Fruit fly (Drosophila melanogaster) whole organism, embryonic: ENCODE measurements around the gene CG10376.
A peak's percentile ranks its signal among the peaks of the same experiment; 100 is the strongest.

ENCODE experiments used
- Bteb2 ChIP-seq: fragments of 200-800 bp; sonication (Bioruptor generic); optimal IDR thresholded peaks from 2 replicates; lab custom pipeline; 2016; ENCODE audit warnings: missing biosample characterization, missing genetic modification characterization
- CG10209 ChIP-seq: fragments of 200-800 bp; sonication (Bioruptor generic); optimal IDR thresholded peaks from 3 replicates; lab custom pipeline; 2017; ENCODE audit warnings: missing biosample characterization, mild to moderate bottlenecking, missing genetic modification characterization, missing genetic modification reagents
- CG11696 ChIP-seq: fragments of 200-800 bp; sonication (Bioruptor generic); IDR thresholded peaks from 2 replicates; pipeline ENCODE4 v1.3.6; 2022; ENCODE audit warnings: missing biosample characterization, missing genetic modification characterization
- CG11723 ChIP-seq: fragments of 200-800 bp; sonication (Bioruptor generic); optimal IDR thresholded peaks from 2 replicates; lab custom pipeline; 2017; ENCODE audit warnings: missing biosample characterization, mild to moderate bottlenecking, missing genetic modification characterization
- CG12219 ChIP-seq: fragments of 200-800 bp; sonication (Bioruptor generic); optimal IDR thresholded peaks from 3 replicates; lab custom pipeline; 2018; ENCODE audit warnings: missing biosample characterization, mild to moderate bottlenecking, missing genetic modification characterization
- CG14441 ChIP-seq: fragments of 200-800 bp; sonication (Bioruptor generic); IDR thresholded peaks from 2 replicates; pipeline ENCODE4 v1.3.6; 2022; ENCODE audit warnings: missing biosample characterization, missing genetic modification characterization
- CG1529 ChIP-seq: fragments of 200-800 bp; sonication (Bioruptor generic); optimal IDR thresholded peaks from 3 replicates; lab custom pipeline; 2018; ENCODE audit warnings: missing biosample characterization, missing genetic modification characterization
- CG15601 ChIP-seq: fragments of 200-800 bp; sonication (Bioruptor generic); optimal IDR thresholded peaks from 3 replicates; lab custom pipeline; 2019; ENCODE audit warnings: missing biosample characterization, mild to moderate bottlenecking, missing genetic modification characterization, moderate library complexity
- CG16815 ChIP-seq: fragments of 200-800 bp; sonication (Bioruptor generic); optimal IDR thresholded peaks from 3 replicates; lab custom pipeline; 2017; ENCODE audit warnings: missing biosample characterization, mild to moderate bottlenecking, missing genetic modification characterization
- CG18011 ChIP-seq: fragments of 200-800 bp; sonication (Bioruptor generic); optimal IDR thresholded peaks from 2 replicates; lab custom pipeline; 2017; ENCODE audit warnings: missing biosample characterization, missing genetic modification characterization, mild to moderate bottlenecking, moderate library complexity, missing genotype
- CG18476 ChIP-seq: fragments of 200-800 bp; sonication (Bioruptor generic); optimal IDR thresholded peaks from 2 replicates; lab custom pipeline; 2016; ENCODE audit warnings: missing biosample characterization, mild to moderate bottlenecking, missing genetic modification characterization
- CG31365 ChIP-seq: fragments of 200-800 bp; sonication (Bioruptor generic); optimal IDR thresholded peaks from 2 replicates; lab custom pipeline; 2018; ENCODE audit warnings: missing biosample characterization, mild to moderate bottlenecking, missing genetic modification characterization
- CG34376 ChIP-seq: fragments of 200-800 bp; sonication (Bioruptor generic); optimal IDR thresholded peaks from 2 replicates; lab custom pipeline; 2018; ENCODE audit warnings: missing biosample characterization, mild to moderate bottlenecking, missing genetic modification characterization
- CG7357 ChIP-seq: fragments of 200-800 bp; sonication (Bioruptor generic); IDR thresholded peaks from 3 replicates; pipeline ENCODE4 v1.3.6; 2022; ENCODE audit warnings: missing biosample characterization, missing genetic modification characterization
- CG7556 ChIP-seq: fragments of 200-800 bp; sonication (Bioruptor generic); optimal IDR thresholded peaks from 2 replicates; lab custom pipeline; 2017; ENCODE audit warnings: missing biosample characterization, mild to moderate bottlenecking, missing genetic modification characterization
- CG7786 ChIP-seq: fragments of 200-800 bp; sonication (Bioruptor generic); optimal IDR thresholded peaks from 2 replicates; lab custom pipeline; 2016; ENCODE audit warnings: missing biosample characterization, missing genetic modification characterization
- CG8388 ChIP-seq: fragments of 200-800 bp; sonication (Bioruptor generic); optimal IDR thresholded peaks from 2 replicates; lab custom pipeline; 2019; ENCODE audit warnings: missing biosample characterization, mild to moderate bottlenecking, missing genetic modification characterization, moderate library complexity
- Fer2 ChIP-seq: fragments of 200-800 bp; sonication (Bioruptor generic); optimal IDR thresholded peaks from 2 replicates; lab custom pipeline; 2018; ENCODE audit warnings: missing biosample characterization, mild to moderate bottlenecking, missing genetic modification characterization, moderate library complexity
- Fer3 ChIP-seq: fragments of 200-800 bp; sonication (Bioruptor generic); optimal IDR thresholded peaks from 2 replicates; lab custom pipeline; 2018; ENCODE audit warnings: missing biosample characterization, mild to moderate bottlenecking, missing genetic modification characterization, moderate library complexity
- Gug ChIP-seq: fragments of 200-800 bp; sonication (Bioruptor generic); IDR thresholded peaks from 4 replicates; pipeline ENCODE4 v1.3.6; 2022; ENCODE audit warnings: missing biosample characterization, missing genetic modification characterization
- Hr39 ChIP-seq: fragments of >200 bp; optimal IDR thresholded peaks from 2 replicates; lab custom pipeline; 2017
- Kr ChIP-seq: fragments of 200-800 bp; sonication (Bioruptor generic); optimal IDR thresholded peaks from 2 replicates; lab custom pipeline; 2017; ENCODE audit warnings: missing biosample characterization, mild to moderate bottlenecking, missing genetic modification characterization
- Nf-YA ChIP-seq: fragments of 200-800 bp; sonication (Bioruptor generic); IDR thresholded peaks from 2 replicates; pipeline ENCODE4 v1.3.6; 2022; ENCODE audit warnings: missing biosample characterization, missing genetic modification characterization
- Sox102F ChIP-seq: fragments of 200-800 bp; sonication (Bioruptor generic); optimal IDR thresholded peaks from 2 replicates; lab custom pipeline; 2018; ENCODE audit warnings: missing biosample characterization, mild to moderate bottlenecking, missing genetic modification characterization, moderate library complexity
- Sry-δ ChIP-seq: fragments of 200-800 bp; sonication (Bioruptor generic); optimal IDR thresholded peaks from 2 replicates; lab custom pipeline; 2016; ENCODE audit warnings: missing biosample characterization, missing genetic modification characterization
- Xbp1 ChIP-seq: fragments of 200-800 bp; sonication (Bioruptor generic); optimal IDR thresholded peaks from 3 replicates; lab custom pipeline; 2016; ENCODE audit warnings: missing biosample characterization, mild to moderate bottlenecking, missing genetic modification characterization
- bab2 ChIP-seq: fragments of 200-800 bp; sonication (Bioruptor generic); optimal IDR thresholded peaks from 2 replicates; lab custom pipeline; 2016; ENCODE audit warnings: missing biosample characterization, missing genetic modification characterization
- bsh ChIP-seq, 2 experiments: fragments of 200-800 bp; sonication (Bioruptor generic); optimal IDR thresholded peaks; 2 replicates each; lab custom pipeline; 2017 to 2018; ENCODE audit warnings: mild to moderate bottlenecking in 2 of 2, missing biosample characterization in 2 of 2, missing genetic modification characterization in 2 of 2, moderate library complexity in 1 of 2
- chinmo ChIP-seq: fragments of 200-800 bp; sonication (Bioruptor generic); IDR thresholded peaks from 4 replicates; pipeline ENCODE4 v1.3.6; 2022; ENCODE audit warnings: missing biosample characterization, missing genetic modification characterization; ENCODE audit not compliant: partially characterized antibody
- chn ChIP-seq: fragments of 200-800 bp; sonication (Bioruptor generic); optimal IDR thresholded peaks from 2 replicates; lab custom pipeline; 2016; ENCODE audit warnings: missing biosample characterization, missing genetic modification characterization
- esg ChIP-seq: fragments of 200-800 bp; sonication (Bioruptor generic); conservative IDR thresholded peaks from 2 replicates; pipeline ENCODE4 v1.3.6; 2022; ENCODE audit warnings: missing biosample characterization, missing genetic modification characterization
- fd64A ChIP-seq: fragments of 200-800 bp; sonication (Bioruptor generic); optimal IDR thresholded peaks from 3 replicates; lab custom pipeline; 2018; ENCODE audit warnings: missing biosample characterization, mild to moderate bottlenecking, missing genetic modification characterization
- ftz-f1 ChIP-seq: fragments of 200-800 bp; sonication (Bioruptor generic); optimal IDR thresholded peaks from 2 replicates; lab custom pipeline; 2016; ENCODE audit warnings: missing biosample characterization, missing genetic modification characterization
- grau ChIP-seq: fragments of 200-800 bp; optimal IDR thresholded peaks from 3 replicates; lab custom pipeline; 2019; ENCODE audit warnings: missing biosample characterization, mild to moderate bottlenecking, missing genetic modification characterization, moderate library complexity
- grn ChIP-seq: fragments of 200-800 bp; sonication (Bioruptor generic); optimal IDR thresholded peaks from 3 replicates; lab custom pipeline; 2017; ENCODE audit warnings: missing biosample characterization, missing genetic modification characterization
- ind ChIP-seq: fragments of 200-800 bp; sonication (Bioruptor generic); optimal IDR thresholded peaks from 3 replicates; lab custom pipeline; 2016; ENCODE audit warnings: missing biosample characterization, missing genetic modification characterization
- jigr1 ChIP-seq: fragments of 200-800 bp; sonication (Bioruptor generic); IDR thresholded peaks from 3 replicates; pipeline ENCODE4 v1.3.6; 2022; ENCODE audit warnings: missing biosample characterization, missing genetic modification characterization
- klu ChIP-seq: fragments of 200-800 bp; sonication (Bioruptor generic); IDR thresholded peaks from 2 replicates; pipeline ENCODE4 v1.3.6; 2022; ENCODE audit warnings: missing biosample characterization, missing genetic modification characterization
- mirr ChIP-seq: fragments of 200-800 bp; sonication (Bioruptor generic); optimal IDR thresholded peaks from 3 replicates; lab custom pipeline; 2018; ENCODE audit warnings: missing biosample characterization, mild to moderate bottlenecking, missing genetic modification characterization
- pum ChIP-seq: fragments of 200-800 bp; sonication (Bioruptor generic); optimal IDR thresholded peaks from 2 replicates; lab custom pipeline; 2016; ENCODE audit warnings: missing biosample characterization, missing genetic modification characterization
- repo ChIP-seq: fragments of 200-800 bp; sonication (Bioruptor generic); optimal IDR thresholded peaks from 2 replicates; lab custom pipeline; 2016; ENCODE audit warnings: missing biosample characterization, missing genetic modification characterization
- sd ChIP-seq: fragments of 200-800 bp; sonication (Bioruptor generic); optimal IDR thresholded peaks from 3 replicates; lab custom pipeline; 2018; ENCODE audit warnings: missing biosample characterization, mild to moderate bottlenecking, missing genetic modification characterization, moderate library complexity
- slp2 ChIP-seq: fragments of 200-800 bp; sonication (Bioruptor generic); optimal IDR thresholded peaks from 2 replicates; lab custom pipeline; 2016; ENCODE audit warnings: missing biosample characterization, missing genetic modification characterization
- tup ChIP-seq: fragments of 200-800 bp; sonication (Bioruptor generic); optimal IDR thresholded peaks from 2 replicates; lab custom pipeline; 2016; ENCODE audit warnings: missing biosample characterization, mild to moderate bottlenecking, missing genetic modification characterization, moderate library complexity

CG10376 gene

dm6 chr2L:18676948-18677820, 25.7 kb downstream of the CG10376 start, which contains the start of the genes Mst36Fa and CG31751 (continued):
- TF ChIP-seq ftz-f1 (GFP tag; lab: Kevin White, UChicago) = peak; percentile 72
- TF ChIP-seq CG16815 (GFP tag; lab: Kevin White, UChicago) = no peak
- TF ChIP-seq CG15601 (tag; lab: Kevin White, UChicago) = peak; percentile 87
- peak; percentile 83 for TF ChIP-seq bab2
- TF ChIP-seq Sry-δ (GFP tag; lab: Kevin White, UChicago) = peak; percentile 29
- TF ChIP-seq Bteb2 (GFP tag; lab: Kevin White, UChicago) = peak; percentile 64
- TF ChIP-seq CG12219 (GFP tag; lab: Kevin White, UChicago) = peak; percentile 82
- TF ChIP-seq CG1529 (GFP tag; lab: Kevin White, UChicago) = peak; percentile 82
- TF ChIP-seq CG7556 (GFP tag; lab: Kevin White, UChicago) = peak; percentile 88
- no peak for TF ChIP-seq Kr (GFP tag; lab: Kevin White, UChicago)
- TF ChIP-seq klu (GFP tag; lab: Robert Waterston, UW) = no peak
- TF ChIP-seq sd (tag; lab: Kevin White, UChicago) = no peak
- peak in 1 of 2 experiments; percentile 68 for TF ChIP-seq bsh (GFP tag; optimal IDR thresholded peaks at IDR 0.05; lab: Kevin White, UChicago)
- peak; percentile 86 for TF ChIP-seq CG11723 (GFP tag; lab: Kevin White, UChicago)
- TF ChIP-seq chinmo (GFP tag; lab: Robert Waterston, UW) = peak; percentile 80; the same call in 2 of the 4 replicates
- peak; percentile 94 for TF ChIP-seq mirr (GFP tag; lab: Kevin White, UChicago)
- peak; percentile 88 for TF ChIP-seq fd64A (GFP tag; lab: Kevin White, UChicago)
- TF ChIP-seq pum (GFP tag; lab: Kevin White, UChicago) = peak; percentile 54
- peak; percentile 51 for TF ChIP-seq grau (tag; lab: Kevin White, UChicago)
- TF ChIP-seq slp2 = no peak
- TF ChIP-seq repo (GFP tag; lab: Kevin White, UChicago) = peak; percentile 79
- TF ChIP-seq grn = peak; percentile 86
- no peak for TF ChIP-seq Hr39 (lab: Kevin White, UChicago)
- TF ChIP-seq jigr1 (GFP tag; lab: Robert Waterston, UW) = no peak
- TF ChIP-seq Sox102F = peak; percentile 67
- peak; percentile 61 for TF ChIP-seq Fer2 (tag; lab: Kevin White, UChicago)
- peak; percentile 41 for TF ChIP-seq CG18011
- TF ChIP-seq Nf-YA (GFP tag; lab: Robert Waterston, UW) = peak; percentile 73
- peak; percentile 55 for TF ChIP-seq CG18476 (GFP tag; lab: Kevin White, UChicago)
- TF ChIP-seq esg (GFP tag; lab: Robert Waterston, UW) = no peak
- TF ChIP-seq Fer3 (tag; lab: Kevin White, UChicago) = peak; percentile 80
- peak; percentile 6 for TF ChIP-seq ind (GFP tag; lab: Kevin White, UChicago)
- TF ChIP-seq Gug (GFP tag; lab: Robert Waterston, UW) = no peak
- TF ChIP-seq CG10209 (GFP tag; lab: Kevin White, UChicago) = peak; percentile 88
- no peak for TF ChIP-seq CG7357 (GFP tag; lab: Robert Waterston, UW)
- peak; percentile 55; the same call in 1 of the 2 replicates for TF ChIP-seq CG11696 (GFP tag; lab: Robert Waterston, UW)

DNA sequence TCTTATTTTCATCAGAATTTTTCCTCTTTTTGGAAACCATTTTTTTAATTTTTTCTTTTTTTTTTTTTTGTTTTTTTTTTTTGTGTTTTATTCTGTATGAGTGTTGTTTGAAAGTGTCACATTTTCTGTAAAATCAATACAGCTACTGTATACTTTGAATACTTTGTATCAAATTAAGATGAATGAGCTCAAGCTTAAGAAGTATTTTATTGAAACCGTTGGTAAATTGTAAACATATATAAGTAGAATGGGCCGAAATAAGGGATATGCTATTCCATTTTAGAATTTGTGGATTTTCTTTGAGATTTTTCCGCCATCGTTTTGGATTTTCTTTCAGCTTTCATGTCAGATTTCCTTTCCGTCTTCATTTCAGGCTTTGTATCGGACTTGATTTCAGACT, 27.9 kb downstream of the CG10376 start, which contains the start of gene Mst36Fb:
TSS of gene Mst36Fb (minus strand) at position 101 of the 400 bp plus-strand sequence.
- no peak for TF ChIP-seq CG34376 (GFP tag; lab: Kevin White, UChicago)
- no peak for TF ChIP-seq tup (GFP tag; lab: Kevin White, UChicago)
- no peak for TF ChIP-seq CG7786
- TF ChIP-seq CG8388 (GFP tag; lab: Kevin White, UChicago) = no peak
- TF ChIP-seq chn (GFP tag; lab: Kevin White, UChicago) = no peak
- TF ChIP-seq Xbp1 (GFP tag; lab: Kevin White, UChicago) = no peak
- no peak for TF ChIP-seq CG31365
- TF ChIP-seq CG14441 = no peak
